Worm (Caenorhabditis elegans) whole organism, mixed stage, embryonic: ENCODE measurements around the gene Y73B6BL.37.

Experiments used
- ceh-39 ChIP-seq: fragments of 150-350 bp; optimal IDR thresholded peaks from 2 replicates; lab custom pipeline; 2014; ENCODE audit warnings: missing biosample characterization, missing genetic modification characterization
- nhr-237 ChIP-seq: fragments of 150-350 bp; optimal IDR thresholded peaks from 2 replicates; lab custom pipeline; 2014; ENCODE audit warnings: missing biosample characterization, missing genetic modification characterization

ce11 chrIV:6529832-6530231 is 42.7 kb downstream of the Y73B6BL.37 start:
- TF ChIP-seq nhr-237 (tag; lab: Kevin White, UChicago) = no peak
- no peak for TF ChIP-seq ceh-39 (tag; lab: Kevin White, UChicago)
